Fruit fly (Drosophila melanogaster) whole organism, prepupa: ENCODE measurements around the gene HSPBAP1.

Source experiments
- CG10631 ChIP-seq: fragments of 200-800 bp; sonication (Bioruptor generic); optimal IDR thresholded peaks from 2 replicates; lab custom pipeline; 2016; ENCODE audit warnings: missing biosample characterization, missing genetic modification characterization
- CG10669 ChIP-seq: fragments of 200-800 bp; sonication (Bioruptor generic); optimal IDR thresholded peaks from 3 replicates; lab custom pipeline; 2018; ENCODE audit warnings: missing biosample characterization, mild to moderate bottlenecking, missing genetic modification characterization, moderate library complexity
- CG11294 ChIP-seq: fragments of 200-800 bp; sonication (Bioruptor generic); IDR thresholded peaks from 2 replicates; pipeline ENCODE4 v1.3.6; 2022; ENCODE audit warnings: missing biosample characterization, missing genetic modification characterization
- CG11902 ChIP-seq: fragments of 200-800 bp; sonication (Bioruptor generic); optimal IDR thresholded peaks from 3 replicates; lab custom pipeline; 2016; ENCODE audit warnings: missing biosample characterization, missing genetic modification characterization
- CG15336 ChIP-seq: fragments of 200-800 bp; sonication (Bioruptor generic); IDR thresholded peaks from 2 replicates; pipeline ENCODE4 v1.3.6; 2022; ENCODE audit warnings: missing biosample characterization, missing genetic modification characterization
- CG1621 ChIP-seq: fragments of 200-800 bp; sonication (Bioruptor generic); optimal IDR thresholded peaks from 3 replicates; lab custom pipeline; 2018; ENCODE audit warnings: missing biosample characterization, mild to moderate bottlenecking, missing genetic modification characterization
- CG31627 ChIP-seq: fragments of 200-800 bp; sonication (Bioruptor generic); optimal IDR thresholded peaks from 3 replicates; lab custom pipeline; 2016; ENCODE audit warnings: missing biosample characterization, missing genetic modification characterization
- CG32006 ChIP-seq: fragments of 200-800 bp; sonication (Bioruptor generic); optimal IDR thresholded peaks from 3 replicates; lab custom pipeline; 2017; ENCODE audit warnings: missing biosample characterization, mild to moderate bottlenecking, missing genetic modification characterization
- CG34406 ChIP-seq: fragments of 200-800 bp; sonication (Bioruptor generic); optimal IDR thresholded peaks from 3 replicates; lab custom pipeline; 2016; ENCODE audit warnings: missing biosample characterization, missing genetic modification characterization
- CG6276 ChIP-seq: fragments of 200-800 bp; sonication (Bioruptor generic); optimal IDR thresholded peaks from 2 replicates; lab custom pipeline; 2017; ENCODE audit warnings: missing biosample characterization, mild to moderate bottlenecking, missing genetic modification characterization
- CG6792 ChIP-seq: fragments of 200-800 bp; sonication (Bioruptor generic); optimal IDR thresholded peaks from 3 replicates; lab custom pipeline; 2016; ENCODE audit warnings: missing biosample characterization, missing genetic modification characterization
- CG6854 ChIP-seq: fragments of 200-800 bp; sonication (Bioruptor generic); optimal IDR thresholded peaks from 2 replicates; lab custom pipeline; 2017; ENCODE audit warnings: missing biosample characterization, mild to moderate bottlenecking, missing genetic modification characterization
- CG8319 ChIP-seq: fragments of 200-800 bp; sonication (Bioruptor generic); optimal IDR thresholded peaks from 3 replicates; lab custom pipeline; 2016; ENCODE audit warnings: missing biosample characterization, missing genetic modification characterization
- CG9139 ChIP-seq: fragments of 200-800 bp; sonication (Bioruptor generic); optimal IDR thresholded peaks from 3 replicates; lab custom pipeline; 2017; ENCODE audit warnings: missing biosample characterization, mild to moderate bottlenecking, missing genetic modification characterization
- Eip78C ChIP-seq: fragments of 200-800 bp; sonication (Bioruptor generic); peaks from one replicate; lab custom pipeline; 2016; ENCODE audit warnings: missing biosample characterization, missing genetic modification characterization
- Eip93F ChIP-seq: fragments of 200-800 bp; sonication (Bioruptor generic); optimal IDR thresholded peaks from 2 replicates; lab custom pipeline; 2016; ENCODE audit warnings: missing biosample characterization, mild to moderate bottlenecking, missing genetic modification characterization
- Ets96B ChIP-seq: fragments of 200-800 bp; optimal IDR thresholded peaks from 2 replicates; lab custom pipeline; 2019; ENCODE audit warnings: missing biosample characterization, mild to moderate bottlenecking, missing genetic modification characterization, moderate library complexity
- Gug ChIP-seq: fragments of 200-800 bp; sonication (Bioruptor generic); IDR thresholded peaks from 2 replicates; pipeline ENCODE4 v1.3.6; 2022; ENCODE audit warnings: missing biosample characterization, missing genetic modification characterization
- Hr38 ChIP-seq: sonication (Bioruptor generic); optimal IDR thresholded peaks from 2 replicates; lab custom pipeline; 2016; ENCODE audit warnings: missing biosample characterization, missing genetic modification characterization
- Hr39 ChIP-seq: fragments of 200-800 bp; sonication (Bioruptor generic); optimal IDR thresholded peaks from 2 replicates; lab custom pipeline; 2016; ENCODE audit warnings: missing biosample characterization, missing genetic modification characterization
- Lpt ChIP-seq: fragments of 200-800 bp; sonication (Bioruptor generic); optimal IDR thresholded peaks from 3 replicates; lab custom pipeline; 2016; ENCODE audit warnings: missing biosample characterization, missing genetic modification characterization
- Met ChIP-seq: fragments of 200-800 bp; sonication (Bioruptor generic); optimal IDR thresholded peaks from 3 replicates; lab custom pipeline; 2016; ENCODE audit warnings: missing biosample characterization, missing genetic modification characterization
- Smox ChIP-seq: fragments of 200-800 bp; sonication (Bioruptor generic); optimal IDR thresholded peaks from 3 replicates; lab custom pipeline; 2016; ENCODE audit warnings: missing biosample characterization, missing genetic modification characterization
- Sox102F ChIP-seq: fragments of 200-800 bp; sonication (Bioruptor generic); optimal IDR thresholded peaks from 2 replicates; lab custom pipeline; 2016; ENCODE audit warnings: missing biosample characterization, mild to moderate bottlenecking, missing genetic modification characterization
- Sox14 ChIP-seq: fragments of 200-800 bp; sonication (Bioruptor generic); optimal IDR thresholded peaks from 3 replicates; lab custom pipeline; 2016; ENCODE audit warnings: missing biosample characterization, missing genetic modification characterization
- Sox15 ChIP-seq: fragments of 200-800 bp; sonication (Bioruptor generic); optimal IDR thresholded peaks from 3 replicates; lab custom pipeline; 2016; ENCODE audit warnings: missing biosample characterization, missing genetic modification characterization
- acj6 ChIP-seq: fragments of 200-800 bp; sonication (Bioruptor generic); optimal IDR thresholded peaks from 3 replicates; lab custom pipeline; 2016; ENCODE audit warnings: missing biosample characterization, missing genetic modification characterization
- dac ChIP-seq: fragments of 200-800 bp; sonication (Bioruptor generic); optimal IDR thresholded peaks from 2 replicates; lab custom pipeline; 2017; ENCODE audit warnings: missing biosample characterization, mild to moderate bottlenecking, missing genetic modification characterization
- eg ChIP-seq: fragments of 200-800 bp; sonication (Bioruptor generic); IDR thresholded peaks from 3 replicates; pipeline ENCODE4 v1.3.6; 2022; ENCODE audit warnings: missing biosample characterization, missing genetic modification characterization
- esn ChIP-seq: fragments of 200-800 bp; sonication (Bioruptor generic); optimal IDR thresholded peaks from 2 replicates; lab custom pipeline; 2016; ENCODE audit warnings: missing biosample characterization, mild to moderate bottlenecking, missing genetic modification characterization, moderate library complexity
- fd59A ChIP-seq: fragments of 200-800 bp; sonication (Bioruptor generic); optimal IDR thresholded peaks from 2 replicates; lab custom pipeline; 2017; ENCODE audit warnings: missing biosample characterization, mild to moderate bottlenecking, missing genetic modification characterization, missing genetic modification reagents
- fd85E ChIP-seq: fragments of 200-800 bp; sonication (Bioruptor generic); optimal IDR thresholded peaks from 3 replicates; lab custom pipeline; 2016; ENCODE audit warnings: missing biosample characterization, missing genetic modification characterization
- fkh ChIP-seq: fragments of 200-800 bp; sonication (Bioruptor generic); optimal IDR thresholded peaks from 3 replicates; lab custom pipeline; 2017; ENCODE audit warnings: missing biosample characterization, mild to moderate bottlenecking, missing genetic modification characterization, moderate library complexity
- lz ChIP-seq: fragments of 200-800 bp; sonication (Bioruptor generic); optimal IDR thresholded peaks from 3 replicates; lab custom pipeline; 2016; ENCODE audit warnings: missing biosample characterization, missing genetic modification characterization
- pdm3 ChIP-seq: fragments of 200-800 bp; sonication (Bioruptor generic); optimal IDR thresholded peaks from 3 replicates; lab custom pipeline; 2016; ENCODE audit warnings: missing biosample characterization, missing genetic modification characterization
- salr ChIP-seq, 2 experiments: fragments of 200-800 bp; sonication (Bioruptor generic); optimal IDR thresholded peaks; 3 replicates each; lab custom pipeline; 2016 to 2018; ENCODE audit warnings: missing biosample characterization in 2 of 2, missing genetic modification characterization in 2 of 2, mild to moderate bottlenecking in 1 of 2
- spab ChIP-seq: fragments of 200-800 bp; sonication (Bioruptor generic); optimal IDR thresholded peaks from 2 replicates; lab custom pipeline; 2017; ENCODE audit warnings: missing biosample characterization, mild to moderate bottlenecking, missing genetic modification characterization, missing genetic modification reagents
- svp ChIP-seq: fragments of 200-800 bp; sonication (Bioruptor generic); peaks from one replicate; lab custom pipeline; 2016; ENCODE audit warnings: missing biosample characterization, missing genetic modification characterization
- vri ChIP-seq: fragments of 200-800 bp; sonication (Bioruptor generic); optimal IDR thresholded peaks from 3 replicates; lab custom pipeline; 2016; ENCODE audit warnings: missing biosample characterization, mild to moderate bottlenecking, missing genetic modification characterization

HSPBAP1 gene

dm6 chr3R:27677174-27677726 is 17.8 kb upstream of the HSPBAP1 start, which contains the start of gene Hsdl2 (continued):
- TF ChIP-seq CG15336 (GFP tag; lab: Robert Waterston, UW), result peak; percentile 69; the same call in 1 of the 2 replicates
- no peak for TF ChIP-seq Sox15 (GFP tag; lab: Kevin White, UChicago)
- no peak for TF ChIP-seq CG11902 (GFP tag; lab: Kevin White, UChicago)
- TF ChIP-seq pdm3 (GFP tag; lab: Kevin White, UChicago), result peak; percentile 56
- no peak for TF ChIP-seq CG11294
- TF ChIP-seq CG31627 (GFP tag; lab: Kevin White, UChicago), result peak; percentile 36
- no peak for TF ChIP-seq fd59A (GFP tag; lab: Kevin White, UChicago)
- TF ChIP-seq CG6276 (GFP tag; lab: Kevin White, UChicago), result peak; percentile 97
- TF ChIP-seq esn (GFP tag; lab: Kevin White, UChicago), result no peak
- no peak for TF ChIP-seq Gug (GFP tag; lab: Robert Waterston, UW)
- peak; percentile 95 for TF ChIP-seq CG9139 (GFP tag; lab: Kevin White, UChicago)
- peak; percentile 86 for TF ChIP-seq spab (GFP tag; lab: Kevin White, UChicago)
- TF ChIP-seq Hr38 (GFP tag; lab: Kevin White, UChicago), result no peak
- peak; percentile 67 for TF ChIP-seq Ets96B (tag; lab: Kevin White, UChicago)
- TF ChIP-seq CG34406 (GFP tag; lab: Kevin White, UChicago), result no peak
- peak; percentile 72 for TF ChIP-seq fd85E (GFP tag; lab: Kevin White, UChicago)
- peak; percentile 48 for TF ChIP-seq Sox102F (GFP tag; lab: Kevin White, UChicago)
- peak; percentile 44 for TF ChIP-seq Smox (GFP tag; lab: Kevin White, UChicago)
- peak; percentile 41 for TF ChIP-seq dac (GFP tag; lab: Kevin White, UChicago)
- TF ChIP-seq CG8319, result peak; percentile 68
- TF ChIP-seq lz, result peak; percentile 38
- no peak for TF ChIP-seq vri
- TF ChIP-seq Met (GFP tag; lab: Kevin White, UChicago), result peak; percentile 40
- peak; percentile 7 for TF ChIP-seq CG6792
- TF ChIP-seq Hr39 (GFP tag; lab: Kevin White, UChicago), result peak; percentile 27
- TF ChIP-seq CG10669 (GFP tag; lab: Kevin White, UChicago), result peak; percentile 84
- TF ChIP-seq CG1621, result peak; percentile 80
- no peak for TF ChIP-seq fkh (GFP tag; lab: Kevin White, UChicago)
- peak; percentile 78 for TF ChIP-seq eg
- peak; percentile 29 for TF ChIP-seq acj6 (GFP tag; lab: Kevin White, UChicago)
- TF ChIP-seq salr (GFP tag; optimal IDR thresholded peaks at IDR 0.05; lab: Kevin White, UChicago), result peak; percentile 64 to 76
- peak; percentile 26 for TF ChIP-seq Eip93F (GFP tag; lab: Kevin White, UChicago)
- no peak for TF ChIP-seq CG10631 (GFP tag; lab: Kevin White, UChicago)
- TF ChIP-seq CG6854 (GFP tag; lab: Kevin White, UChicago), result peak; percentile 98
- TF ChIP-seq Lpt (GFP tag; lab: Kevin White, UChicago), result peak; percentile 79

- TF ChIP-seq Sox15 (GFP tag; lab: Kevin White, UChicago), result no peak
- TF ChIP-seq CG6276 (GFP tag; lab: Kevin White, UChicago), result no peak
- no peak for TF ChIP-seq vri
- TF ChIP-seq CG32006 (GFP tag; lab: Kevin White, UChicago), result no peak
- TF ChIP-seq Sox14, result peak; percentile 19
- TF ChIP-seq Smox (GFP tag; lab: Kevin White, UChicago), result no peak
- no peak for TF ChIP-seq Hr39 (GFP tag; lab: Kevin White, UChicago)
- peak; percentile 35 for TF ChIP-seq Eip78C
- TF ChIP-seq Gug (GFP tag; lab: Robert Waterston, UW), result no peak
- TF ChIP-seq Met (GFP tag; lab: Kevin White, UChicago), result no peak
- no peak for TF ChIP-seq Eip93F (GFP tag; lab: Kevin White, UChicago)
- peak; percentile 49 for TF ChIP-seq svp
Observed at dm6 chr3R:27679019-27679418, 16.0 kb upstream of the HSPBAP1 start, which contains the start of gene CG12883. CG12883 (plus strand) TSS chr3R:27679291.
